Fruit fly (Drosophila melanogaster): ENCODE results near the gene CG42446.

Gene CG42446

dm6 chr3R:16368288-16368687 lies 8.4 kb upstream of the CG42446 start, which contains the start of gene js:
js (minus strand) TSS chr3R:16368306.
- TF ChIP-seq Dll (optimal IDR thresholded peaks at IDR 0.05) (no peak), psq (optimal IDR thresholded peaks at IDR 0.05) (no peak), usp (GFP tag; optimal IDR thresholded peaks at IDR 0.05) (no peak)

dm6 chr3R:16359098-16359497 lies 810 bp downstream of the CG42446 start, which contains the start of gene CG17931:
CG17931 (minus strand) TSS chr3R:16359466.
- no peak for TF ChIP-seq psq (optimal IDR thresholded peaks at IDR 0.05)
- no peak for TF ChIP-seq pan (optimal IDR thresholded peaks at IDR 0.05)
- no peak for TF ChIP-seq CG8478 (optimal IDR thresholded peaks at IDR 0.05)
- no peak for TF ChIP-seq Dll (optimal IDR thresholded peaks at IDR 0.05)
- no peak for TF ChIP-seq usp (GFP tag; optimal IDR thresholded peaks at IDR 0.05)
- TF ChIP-seq EcR (GFP tag; optimal IDR thresholded peaks at IDR 0.05) = no peak

DNA sequence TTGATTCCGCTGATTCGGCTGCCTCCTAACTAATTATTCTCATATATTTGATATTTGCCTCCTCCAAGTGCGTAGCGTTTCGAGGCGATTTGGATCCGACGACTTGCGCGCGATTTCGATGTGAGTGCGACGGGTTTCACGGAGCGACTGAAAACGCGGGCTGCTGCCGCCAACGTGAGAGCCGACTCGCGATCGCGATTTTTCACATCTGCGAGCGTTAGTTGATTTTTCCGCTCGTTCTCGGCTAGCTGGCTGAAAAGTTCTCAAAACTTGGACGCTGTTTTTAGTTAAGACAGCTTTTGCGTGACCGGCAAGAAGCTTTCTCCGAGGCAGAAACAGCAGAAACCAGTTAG lies 3.1 kb downstream of the CG42446 start, which contains the start of gene CG10311:
CG10311 (minus strand) TSS at position 153 of the 353 bp plus-strand sequence.
- TF ChIP-seq pan (optimal IDR thresholded peaks at IDR 0.05) (no peak), Dll (optimal IDR thresholded peaks at IDR 0.05) (no peak), usp (GFP tag; optimal IDR thresholded peaks at IDR 0.05) (no peak), CG8478 (optimal IDR thresholded peaks at IDR 0.05) (no peak), EcR (GFP tag; optimal IDR thresholded peaks at IDR 0.05) (no peak), psq (optimal IDR thresholded peaks at IDR 0.05) (no peak)

- TF ChIP-seq psq (optimal IDR thresholded peaks at IDR 0.05) (no peak), pan (optimal IDR thresholded peaks at IDR 0.05) (no peak), EcR (GFP tag; optimal IDR thresholded peaks at IDR 0.05) (no peak), Dll (optimal IDR thresholded peaks at IDR 0.05) (no peak), usp (GFP tag; optimal IDR thresholded peaks at IDR 0.05) (no peak), CG8478 (optimal IDR thresholded peaks at IDR 0.05) (no peak)
These were observed 3.6 kb downstream of the CG42446 start for dm6 chr3R:16356215-16356862.

dm6 chr3R:16355393-16355943 lies 4.4 kb downstream of the CG42446 start:
- TF ChIP-seq psq (optimal IDR thresholded peaks at IDR 0.05) (no peak), Dll (optimal IDR thresholded peaks at IDR 0.05) (no peak), pan (optimal IDR thresholded peaks at IDR 0.05) (no peak), usp (GFP tag; optimal IDR thresholded peaks at IDR 0.05) (no peak), EcR (GFP tag; optimal IDR thresholded peaks at IDR 0.05) (no peak), CG8478 (optimal IDR thresholded peaks at IDR 0.05) (no peak)

- TF ChIP-seq psq (optimal IDR thresholded peaks at IDR 0.05) = no peak
- TF ChIP-seq CG8478 (optimal IDR thresholded peaks at IDR 0.05) = no peak
- no peak for TF ChIP-seq EcR (GFP tag; optimal IDR thresholded peaks at IDR 0.05)
- no peak for TF ChIP-seq Dll (optimal IDR thresholded peaks at IDR 0.05)
These were observed 6.2 kb downstream of the CG42446 start for dm6 chr3R:16353671-16354070.

DNA sequence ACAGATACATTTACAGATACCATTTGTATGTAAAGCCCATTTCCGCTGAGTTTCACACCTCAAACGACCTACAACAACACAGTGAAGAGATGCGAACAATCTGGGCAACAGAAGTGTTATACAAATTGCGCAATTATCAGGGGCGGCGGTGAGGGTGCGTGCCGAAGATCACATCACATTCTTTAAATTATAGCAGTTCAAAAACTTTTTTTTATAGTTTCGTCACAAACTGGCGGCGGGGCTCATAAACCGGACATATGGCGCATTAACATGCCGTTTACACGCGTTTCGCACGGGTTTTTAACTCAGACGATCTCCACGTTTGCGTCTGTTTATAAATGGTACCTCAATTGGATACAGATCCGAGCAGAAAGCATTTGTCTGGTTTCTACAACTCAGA lies 6.7 kb downstream of the CG42446 start:
- TF ChIP-seq psq (optimal IDR thresholded peaks at IDR 0.05) (no peak), usp (GFP tag; optimal IDR thresholded peaks at IDR 0.05) (no peak), EcR (GFP tag; optimal IDR thresholded peaks at IDR 0.05) (no peak), CG8478 (optimal IDR thresholded peaks at IDR 0.05) (no peak), pan (optimal IDR thresholded peaks at IDR 0.05) (no peak), Dll (optimal IDR thresholded peaks at IDR 0.05) (no peak)

DNA sequence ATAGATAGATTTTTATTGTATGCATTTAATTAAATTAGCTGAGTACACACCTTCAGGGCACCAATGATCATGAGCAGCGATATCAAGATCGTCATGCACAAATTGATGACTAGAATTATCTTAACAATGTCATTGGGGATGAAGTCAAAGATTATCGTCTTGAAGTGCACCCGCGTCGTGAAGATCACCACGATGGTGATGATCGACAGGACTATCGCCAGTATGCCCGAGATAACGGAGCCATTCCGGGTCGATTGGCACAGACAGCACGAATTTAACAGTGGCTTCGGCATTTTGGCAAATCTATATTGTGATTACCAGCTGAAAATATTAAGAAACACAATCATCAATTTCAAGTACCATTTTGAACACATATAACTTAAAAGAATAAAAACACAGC lies 7.9 kb downstream of the CG42446 start:
- no peak for TF ChIP-seq EcR (GFP tag; optimal IDR thresholded peaks at IDR 0.05)
- no peak for TF ChIP-seq Dll (optimal IDR thresholded peaks at IDR 0.05)
- TF ChIP-seq psq (optimal IDR thresholded peaks at IDR 0.05) = no peak

DNA sequence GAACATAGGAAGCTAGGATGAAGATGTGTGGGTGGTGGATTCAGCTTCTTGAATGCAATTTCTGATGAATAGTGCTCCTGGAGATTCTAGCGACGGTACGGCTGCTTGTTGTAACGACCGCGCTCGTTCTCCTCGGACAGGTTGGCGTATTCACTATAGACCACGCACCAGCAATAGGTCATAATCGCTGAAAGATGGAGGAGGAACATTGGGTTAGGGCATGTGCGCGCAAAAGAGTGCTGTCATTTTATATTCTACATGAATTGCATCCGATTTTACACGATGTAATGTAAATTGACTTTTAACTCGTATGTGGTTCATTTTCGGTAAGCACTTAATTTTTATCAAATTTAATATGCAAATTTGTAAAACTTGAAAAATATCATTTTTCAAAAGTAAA lies 8.9 kb downstream of the CG42446 start:
- no peak for TF ChIP-seq Dll (optimal IDR thresholded peaks at IDR 0.05)
- TF ChIP-seq usp (GFP tag; optimal IDR thresholded peaks at IDR 0.05) = no peak
- TF ChIP-seq pan (optimal IDR thresholded peaks at IDR 0.05) = no peak
- no peak for TF ChIP-seq EcR (GFP tag; optimal IDR thresholded peaks at IDR 0.05)
- TF ChIP-seq CG8478 (optimal IDR thresholded peaks at IDR 0.05) = no peak
- TF ChIP-seq psq (optimal IDR thresholded peaks at IDR 0.05) = no peak

- TF ChIP-seq pan (optimal IDR thresholded peaks at IDR 0.05) (no peak), EcR (GFP tag; optimal IDR thresholded peaks at IDR 0.05) (no peak), usp (GFP tag; optimal IDR thresholded peaks at IDR 0.05) (no peak), Dll (optimal IDR thresholded peaks at IDR 0.05) (no peak), psq (optimal IDR thresholded peaks at IDR 0.05) (no peak), CG8478 (optimal IDR thresholded peaks at IDR 0.05) (no peak)
These were observed 9.5 kb downstream of the CG42446 start for dm6 chr3R:16350400-16350799.

- no peak for TF ChIP-seq CG8478 (optimal IDR thresholded peaks at IDR 0.05)
- no peak for TF ChIP-seq Dll (optimal IDR thresholded peaks at IDR 0.05)
- TF ChIP-seq EcR (GFP tag; optimal IDR thresholded peaks at IDR 0.05) = no peak
- TF ChIP-seq pan (optimal IDR thresholded peaks at IDR 0.05) = no peak
- TF ChIP-seq usp (GFP tag; optimal IDR thresholded peaks at IDR 0.05) = no peak
- no peak for TF ChIP-seq psq (optimal IDR thresholded peaks at IDR 0.05)
These were observed 10.7 kb downstream of the CG42446 start, which contains the start of the genes CG14879 and Manf for dm6 chr3R:16349111-16349655. CG14879 (minus strand) TSS chr3R:16349226. Manf (plus strand) TSS chr3R:16349404.

dm6 chr3R:16348289-16348688 lies 11.6 kb downstream of the CG42446 start:
- no peak for TF ChIP-seq psq (optimal IDR thresholded peaks at IDR 0.05)
- no peak for TF ChIP-seq pan (optimal IDR thresholded peaks at IDR 0.05)
- TF ChIP-seq EcR (GFP tag; optimal IDR thresholded peaks at IDR 0.05) = no peak
- TF ChIP-seq CG8478 (optimal IDR thresholded peaks at IDR 0.05) = no peak
- no peak for TF ChIP-seq usp (GFP tag; optimal IDR thresholded peaks at IDR 0.05)
- no peak for TF ChIP-seq Dll (optimal IDR thresholded peaks at IDR 0.05)
